Worm (Caenorhabditis elegans) whole organism, young adult: ENCODE measurements around the gene lnkn-1.

ENCODE experiments used
- B0336.3 ChIP-seq: fragments of 200-800 bp; sonication (Bioruptor generic); IDR thresholded peaks from 2 replicates; pipeline ENCODE4 v1.3.6; 2022; ENCODE audit warnings: missing genetic modification characterization, missing compliant biosample characterization
- C17E4.6 ChIP-seq: fragments of 200-800 bp; sonication (Bioruptor generic); IDR thresholded peaks from 2 replicates; pipeline ENCODE4 v1.3.6; 2022; ENCODE audit warnings: missing genetic modification reagents, missing genetic modification characterization, missing compliant biosample characterization
- D2030.7 ChIP-seq: fragments of 200-800 bp; sonication (Bioruptor generic); IDR thresholded peaks from 2 replicates; pipeline ENCODE4 v1.3.6; 2022; ENCODE audit warnings: missing genetic modification reagents, missing genetic modification characterization, missing compliant biosample characterization
- F33H1.4 ChIP-seq: fragments of 200-800 bp; sonication (Bioruptor generic); IDR thresholded peaks from 2 replicates; pipeline ENCODE4 v1.3.6; 2022; ENCODE audit warnings: missing genetic modification reagents, missing genetic modification characterization, missing compliant biosample characterization
- F39B2.1 ChIP-seq: fragments of 200-800 bp; sonication (Bioruptor generic); IDR thresholded peaks from 2 replicates; pipeline ENCODE4 v1.3.6; 2022; ENCODE audit warnings: missing genetic modification reagents, missing genetic modification characterization, missing compliant biosample characterization
- F55B11.4 ChIP-seq: sonication (generic microtip); optimal IDR thresholded peaks from 2 replicates; lab custom pipeline; 2016; ENCODE audit warnings: missing compliant biosample characterization, missing genetic modification characterization, borderline replicate concordance; ENCODE audit not compliant: insufficient read depth
- F57A8.1 ChIP-seq: fragments of 200-800 bp; sonication (Bioruptor generic); optimal IDR thresholded peaks from 2 replicates; lab custom pipeline; 2018; ENCODE audit warnings: mild to moderate bottlenecking, missing genetic modification characterization, moderate library complexity, missing compliant biosample characterization
- T07F8.4 ChIP-seq: sonication (generic microtip); optimal IDR thresholded peaks from 2 replicates; lab custom pipeline; 2016; ENCODE audit warnings: mild to moderate bottlenecking, missing genetic modification characterization, moderate library complexity, missing compliant biosample characterization
- T26A5.8 ChIP-seq: sonication (generic microtip); optimal IDR thresholded peaks from 2 replicates; lab custom pipeline; 2016; ENCODE audit warnings: missing genetic modification characterization, missing compliant biosample characterization
- Y67H2A.10 ChIP-seq: fragments of 200-800 bp; sonication (Bioruptor generic); conservative IDR thresholded peaks from 2 replicates; pipeline ENCODE4 v1.3.6; 2022; ENCODE audit warnings: missing genetic modification reagents, missing genetic modification characterization, missing compliant biosample characterization
- aptf-2 ChIP-seq: fragments of 200-800 bp; sonication (Bioruptor generic); conservative IDR thresholded peaks from 2 replicates; pipeline ENCODE4 v1.3.6; 2022; ENCODE audit warnings: missing genetic modification reagents, missing genetic modification characterization, missing compliant biosample characterization
- atf-7 ChIP-seq: sonication (generic microtip); optimal IDR thresholded peaks from 2 replicates; lab custom pipeline; 2017; ENCODE audit warnings: mild to moderate bottlenecking, missing genetic modification characterization, missing compliant biosample characterization
- attf-6 ChIP-seq: fragments of 200-800 bp; sonication (Bioruptor generic); IDR thresholded peaks from 2 replicates; pipeline ENCODE4 v1.3.6; 2022; ENCODE audit warnings: missing genetic modification reagents, missing genetic modification characterization, missing compliant biosample characterization
- ccch-3 ChIP-seq: fragments of 200-800 bp; sonication (Bioruptor generic); optimal IDR thresholded peaks from 2 replicates; lab custom pipeline; 2018; ENCODE audit warnings: mild to moderate bottlenecking, missing genetic modification characterization, missing compliant biosample characterization
- ceh-58 ChIP-seq: fragments of 200-800 bp; sonication (Bioruptor generic); IDR thresholded peaks from 2 replicates; pipeline ENCODE4 v1.3.6; 2022; ENCODE audit warnings: missing genetic modification characterization, missing compliant biosample characterization
- ceh-91 ChIP-seq: fragments of 200-800 bp; sonication (Bioruptor generic); IDR thresholded peaks from 2 replicates; pipeline ENCODE4 v1.3.6; 2022; ENCODE audit warnings: missing genetic modification reagents, missing genetic modification characterization, missing compliant biosample characterization
- chd-7 ChIP-seq: sonication (generic microtip); optimal IDR thresholded peaks from 2 replicates; lab custom pipeline; 2016; ENCODE audit warnings: mild to moderate bottlenecking, missing genetic modification characterization, moderate library complexity, missing compliant biosample characterization
- egl-18 ChIP-seq: fragments of 200-800 bp; sonication (Bioruptor generic); IDR thresholded peaks from 2 replicates; pipeline ENCODE4 v1.3.6; 2022; ENCODE audit warnings: missing genetic modification reagents, missing genetic modification characterization, missing compliant biosample characterization
- gei-17 ChIP-seq: fragments of 200-800 bp; sonication (Bioruptor generic); optimal IDR thresholded peaks from 2 replicates; lab custom pipeline; 2018; ENCODE audit warnings: mild to moderate bottlenecking, missing genetic modification characterization, missing compliant biosample characterization
- hlh-12 ChIP-seq: sonication (generic microtip); optimal IDR thresholded peaks from 2 replicates; lab custom pipeline; 2016; ENCODE audit warnings: missing genetic modification characterization, missing compliant biosample characterization
- hlh-26 ChIP-seq: fragments of 200-800 bp; sonication (Bioruptor generic); conservative IDR thresholded peaks from 2 replicates; pipeline ENCODE4 v1.3.6; 2022; ENCODE audit warnings: missing genetic modification reagents, missing genetic modification characterization, missing compliant biosample characterization
- hrde-1 ChIP-seq: sonication (generic microtip); optimal IDR thresholded peaks from 2 replicates; lab custom pipeline; 2016; ENCODE audit warnings: missing genetic modification characterization, mild to moderate bottlenecking, missing compliant biosample characterization, moderate library complexity, missing genotype, missing genetic modification reagents, borderline replicate concordance
- lir-1 ChIP-seq: fragments of 200-800 bp; sonication (Bioruptor generic); conservative IDR thresholded peaks from 2 replicates; pipeline ENCODE4 v1.3.6; 2022; ENCODE audit warnings: missing genetic modification reagents, missing genetic modification characterization, missing compliant biosample characterization
- lsl-1 ChIP-seq: fragments of 200-800 bp; sonication (Bioruptor generic); optimal IDR thresholded peaks from 2 replicates; lab custom pipeline; 2018; ENCODE audit warnings: mild to moderate bottlenecking, missing genetic modification characterization, moderate library complexity, missing compliant biosample characterization
- madf-10 ChIP-seq: sonication (generic microtip); optimal IDR thresholded peaks from 2 replicates; lab custom pipeline; 2016; ENCODE audit warnings: mild to moderate bottlenecking, missing genetic modification characterization, missing compliant biosample characterization
- madf-3 ChIP-seq: fragments of 200-800 bp; sonication (Bioruptor generic); IDR thresholded peaks from 2 replicates; pipeline ENCODE4 v1.3.6; 2022; ENCODE audit warnings: missing genetic modification reagents, missing genetic modification characterization, missing compliant biosample characterization
- mel-28 ChIP-seq: sonication (generic microtip); optimal IDR thresholded peaks from 2 replicates; lab custom pipeline; 2016; ENCODE audit warnings: borderline replicate concordance, mild to moderate bottlenecking, missing genetic modification characterization, missing compliant biosample characterization
- nfya-1 ChIP-seq: sonication (generic microtip); optimal IDR thresholded peaks from 2 replicates; lab custom pipeline; 2017; ENCODE audit warnings: antibody characterized with exemption, missing compliant biosample characterization, missing genetic modification characterization, borderline replicate concordance; ENCODE audit not compliant: insufficient read depth
- nhr-120 ChIP-seq: fragments of 200-800 bp; sonication (Bioruptor generic); IDR thresholded peaks from 2 replicates; pipeline ENCODE4 v1.3.6; 2022; ENCODE audit warnings: missing genetic modification characterization, missing compliant biosample characterization
- nhr-80 ChIP-seq: sonication (generic microtip); optimal IDR thresholded peaks from 2 replicates; lab custom pipeline; 2016; ENCODE audit warnings: missing genetic modification characterization, missing compliant biosample characterization
- sdz-38 ChIP-seq: sonication (generic microtip); optimal IDR thresholded peaks from 2 replicates; lab custom pipeline; 2016; ENCODE audit warnings: missing genotype, missing genetic modification characterization, missing compliant biosample characterization
- snpc-1.1 ChIP-seq: sonication (generic microtip); optimal IDR thresholded peaks from 2 replicates; lab custom pipeline; 2017; ENCODE audit warnings: missing genetic modification characterization, mild to moderate bottlenecking, missing compliant biosample characterization, antibody characterized with exemption, moderate library complexity, missing genotype, missing genetic modification reagents; ENCODE audit not compliant: insufficient read depth
- snpc-1.3 ChIP-seq: sonication (generic microtip); optimal IDR thresholded peaks from 2 replicates; lab custom pipeline; 2017; ENCODE audit warnings: missing genetic modification characterization, mild to moderate bottlenecking, missing compliant biosample characterization, antibody characterized with exemption, moderate library complexity, missing genotype, missing genetic modification reagents; ENCODE audit not compliant: insufficient read depth
- snpc-3.4 ChIP-seq: sonication (generic microtip); optimal IDR thresholded peaks from 2 replicates; lab custom pipeline; 2017; ENCODE audit warnings: missing genetic modification characterization, mild to moderate bottlenecking, missing compliant biosample characterization, antibody characterized with exemption, moderate library complexity, missing genotype, missing genetic modification reagents
- tbp1 ChIP-seq: fragments of 200-800 bp; sonication (Bioruptor generic); optimal IDR thresholded peaks from 2 replicates; lab custom pipeline; 2018; ENCODE audit warnings: mild to moderate bottlenecking, missing genetic modification characterization, missing compliant biosample characterization
- tbx-9 ChIP-seq: sonication (generic microtip); optimal IDR thresholded peaks from 2 replicates; lab custom pipeline; 2016; ENCODE audit warnings: borderline replicate concordance, missing genetic modification characterization, inconsistent platforms, missing compliant biosample characterization
- zim-3 ChIP-seq: sonication (generic microtip); optimal IDR thresholded peaks from 2 replicates; lab custom pipeline; 2017; ENCODE audit warnings: mild to moderate bottlenecking, missing genetic modification characterization, moderate library complexity, missing compliant biosample characterization
- ztf-18 ChIP-seq: sonication (generic microtip); optimal IDR thresholded peaks from 2 replicates; lab custom pipeline; 2016; ENCODE audit warnings: missing genotype, mild to moderate bottlenecking, missing genetic modification characterization, missing compliant biosample characterization
- ztf-26 ChIP-seq: sonication (generic microtip); optimal IDR thresholded peaks from 2 replicates; lab custom pipeline; 2017; ENCODE audit warnings: missing genetic modification characterization, missing compliant biosample characterization
- ztf-3 ChIP-seq: fragments of 200-800 bp; sonication (Bioruptor generic); optimal IDR thresholded peaks from 2 replicates; lab custom pipeline; 2018; ENCODE audit warnings: mild to moderate bottlenecking, missing genetic modification characterization, missing compliant biosample characterization

lnkn-1 gene

ce11 chrIII:8937571-8937970, 47.5 kb downstream of the lnkn-1 start (continued):
- TF ChIP-seq mel-28 (tag; lab: Kevin White, UChicago) (peak; percentile 46), hrde-1 (tag; lab: Kevin White, UChicago) (peak; percentile 66), F55B11.4 (tag; lab: Kevin White, UChicago) (no peak), D2030.7 (peak; percentile 80), lsl-1 (GFP tag; lab: Kevin White, UChicago) (peak; percentile 60), gei-17 (GFP tag; lab: Kevin White, UChicago) (no peak), chd-7 (no peak), madf-10 (tag; lab: Kevin White, UChicago) (peak; percentile 81), tbx-9 (no peak), Y67H2A.10 (GFP tag; lab: Robert Waterston, UW) (no peak), madf-3 (GFP tag; lab: Robert Waterston, UW) (0 out of 2 replicates have a peak, but pooled peaks have one; percentile 14), snpc-3.4 (tag; lab: Kevin White, UChicago) (peak; percentile 52), ztf-3 (GFP tag; lab: Kevin White, UChicago) (peak; percentile 21), ceh-58 (GFP tag; lab: Robert Waterston, UW) (no peak), nfya-1 (tag; lab: Kevin White, UChicago) (no peak), snpc-1.1 (peak; percentile 35), hlh-26 (GFP tag; lab: Robert Waterston, UW) (no peak), F33H1.4 (peak; percentile 61; the same call in 1 of the 2 replicates), atf-7 (no peak), nhr-120 (GFP tag; lab: Robert Waterston, UW) (peak; percentile 85; the same call in 1 of the 2 replicates), ztf-18 (tag; lab: Kevin White, UChicago) (peak; percentile 86), hlh-12 (no peak), egl-18 (GFP tag; lab: Robert Waterston, UW) (no peak), C17E4.6 (GFP tag; lab: Robert Waterston, UW) (0 out of 2 replicates have a peak, but pooled peaks have one; percentile 23), ccch-3 (GFP tag; lab: Kevin White, UChicago) (no peak), lir-1 (GFP tag; lab: Robert Waterston, UW) (0 out of 2 replicates have a peak, but pooled peaks have one; percentile 58), T26A5.8 (tag; lab: Kevin White, UChicago) (peak; percentile 36), F57A8.1 (GFP tag; lab: Kevin White, UChicago) (peak; percentile 73), aptf-2 (0 out of 2 replicates have a peak, but pooled peaks have one; percentile 32), F39B2.1 (GFP tag; lab: Robert Waterston, UW) (no peak), zim-3 (tag; lab: Kevin White, UChicago) (peak; percentile 71), T07F8.4 (tag; lab: Kevin White, UChicago) (peak; percentile 70), nhr-80 (tag; lab: Kevin White, UChicago) (no peak), ztf-26 (no peak), tbp1 (peak; percentile 94), attf-6 (GFP tag; lab: Robert Waterston, UW) (no peak), sdz-38 (tag; lab: Kevin White, UChicago) (no peak), snpc-1.3 (peak; percentile 72), ceh-91 (GFP tag; lab: Robert Waterston, UW) (peak; percentile 64), B0336.3 (no peak)
